Fruit fly (Drosophila melanogaster): ENCODE results near the gene SelG.
A peak's percentile ranks its signal among the peaks of the same experiment; 100 is the strongest.

Gene SelG

DNA sequence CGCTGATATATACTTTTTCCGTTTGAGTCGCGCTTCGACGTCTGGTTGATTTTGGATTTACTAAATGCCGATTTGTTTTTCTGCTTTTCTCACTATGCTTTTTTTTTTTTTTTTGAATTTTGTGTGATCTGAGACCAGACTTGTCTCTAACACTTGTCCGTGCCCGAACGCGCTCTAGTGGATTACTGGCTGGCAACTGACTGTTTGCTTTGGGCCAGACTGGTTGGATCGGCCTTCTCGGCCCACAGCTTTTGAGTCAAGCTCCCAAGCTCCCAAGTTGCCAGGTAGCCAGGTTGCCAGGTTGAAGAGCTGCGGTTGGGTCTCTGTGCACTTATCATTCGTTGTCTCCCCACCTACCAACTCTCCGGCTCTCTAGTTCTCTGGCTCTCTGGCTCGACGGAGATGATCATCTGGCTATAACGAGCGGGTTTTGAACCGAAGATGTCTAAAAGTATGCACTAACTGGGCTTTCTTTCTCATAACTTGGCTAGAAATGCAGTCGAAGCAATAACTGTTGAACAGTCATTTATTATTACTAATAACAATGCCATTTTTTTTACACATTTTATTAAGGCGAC, 30.1 kb downstream of the SelG start, which contains the start of gene pot:
Gene pot, minus strand, starts transcription at position 205 of the 578 bp plus-strand sequence.
- TF ChIP-seq noc (tag; optimal IDR thresholded peaks at IDR 0.05): no peak

dm6 chrX:11920959-11921358, 33.9 kb downstream of the SelG start:
- TF ChIP-seq noc (tag; optimal IDR thresholded peaks at IDR 0.05): peak; percentile 82

DNA sequence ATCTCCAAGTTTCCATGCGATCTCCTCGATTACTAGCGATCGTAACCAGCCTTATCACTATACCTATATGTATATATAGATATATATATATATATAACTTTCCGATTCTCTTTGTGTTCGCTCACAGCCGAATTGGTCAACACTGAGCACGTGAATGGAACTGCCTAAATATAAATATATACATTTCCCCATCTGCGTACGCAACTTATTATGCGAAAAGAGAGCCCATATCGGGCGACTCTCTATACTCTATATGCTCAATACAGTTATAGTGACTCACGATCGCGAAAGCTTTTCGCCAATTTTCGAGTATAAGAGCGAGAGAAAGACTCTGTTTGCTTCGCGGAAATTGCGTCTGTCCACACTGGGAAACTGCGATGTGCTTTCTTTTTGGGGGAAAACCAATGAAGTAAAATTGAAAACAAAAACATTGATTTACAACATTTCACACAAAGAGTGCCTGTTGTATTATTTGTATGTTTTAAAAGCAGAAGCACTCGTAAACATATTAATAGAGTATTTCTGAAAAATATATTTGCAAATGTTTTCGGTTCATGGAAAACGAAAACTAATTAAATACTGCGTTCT, 35.7 kb downstream of the SelG start:
- no peak for TF ChIP-seq noc (tag; optimal IDR thresholded peaks at IDR 0.05)

- no peak for TF ChIP-seq noc (tag; optimal IDR thresholded peaks at IDR 0.05)
These were observed 36.6 kb downstream of the SelG start for dm6 chrX:11923698-11924097.

- TF ChIP-seq noc (tag; optimal IDR thresholded peaks at IDR 0.05): no peak
These were observed 37.5 kb downstream of the SelG start, which contains the start of gene Sclp for dm6 chrX:11924562-11924961. Gene Sclp, minus strand, starts transcription at chrX:11924662.

- TF ChIP-seq noc (tag; optimal IDR thresholded peaks at IDR 0.05): peak; percentile 13
These were observed 38.1 kb downstream of the SelG start for dm6 chrX:11925213-11925612.

- TF ChIP-seq noc (tag; optimal IDR thresholded peaks at IDR 0.05): no peak
These were observed 43.6 kb downstream of the SelG start, which contains the start of gene Pdzd8 for dm6 chrX:11930726-11931125. Gene Pdzd8, minus strand, starts transcription at chrX:11930850.
